Worm (Caenorhabditis elegans) whole organism, L2 larva: ENCODE data around the gene C52E4.12.
A peak's percentile ranks its signal among the peaks of the same experiment; 100 is the strongest.

Experiments used
- C34F6.9 ChIP-seq: fragments of 150-350 bp; optimal IDR thresholded peaks from 2 replicates; lab custom pipeline; 2014; ENCODE audit warnings: missing biosample characterization, missing genetic modification characterization
- F13H6.1 ChIP-seq: sonication (generic microtip); optimal IDR thresholded peaks from 2 replicates; lab custom pipeline; 2016; ENCODE audit warnings: missing genetic modification characterization, missing compliant biosample characterization
- R02D3.7 ChIP-seq: fragments of 150-350 bp; optimal IDR thresholded peaks from 2 replicates; lab custom pipeline; 2014; ENCODE audit warnings: missing biosample characterization, missing genetic modification characterization
- Y55F3AM.14 ChIP-seq: fragments of 200-800 bp; sonication (Bioruptor generic); optimal IDR thresholded peaks from 2 replicates; lab custom pipeline; 2018; ENCODE audit warnings: mild to moderate bottlenecking, missing genetic modification characterization, missing compliant biosample characterization
- ZK546.5 ChIP-seq: sonication (generic microtip); optimal IDR thresholded peaks from 2 replicates; lab custom pipeline; 2017; ENCODE audit warnings: missing biosample characterization, missing genetic modification characterization
- alr-1 ChIP-seq: fragments of 150-350 bp; optimal IDR thresholded peaks from 2 replicates; lab custom pipeline; 2014; ENCODE audit warnings: missing biosample characterization, missing genetic modification characterization
- aly-2 ChIP-seq: fragments of 150-350 bp; optimal IDR thresholded peaks from 2 replicates; lab custom pipeline; 2014; ENCODE audit warnings: missing biosample characterization, missing genetic modification characterization
- ama-1 ChIP-seq: fragments of 150-350 bp; optimal IDR thresholded peaks from 2 replicates; lab custom pipeline; 2018; ENCODE audit warnings: inconsistent platforms
- ceh-82 ChIP-seq: fragments of 150-350 bp; optimal IDR thresholded peaks from 2 replicates; lab custom pipeline; 2014; ENCODE audit warnings: missing biosample characterization, missing genetic modification characterization
- crh-2 ChIP-seq: sonication (generic microtip); optimal IDR thresholded peaks from 2 replicates; lab custom pipeline; 2017; ENCODE audit warnings: missing biosample characterization, missing genetic modification characterization
- dmd-4 ChIP-seq: sonication (generic microtip); optimal IDR thresholded peaks from 2 replicates; lab custom pipeline; 2017; ENCODE audit warnings: missing biosample characterization, missing genetic modification characterization
- egl-27 ChIP-seq: sonication (generic microtip); optimal IDR thresholded peaks from 3 replicates; lab custom pipeline; 2017; ENCODE audit warnings: missing biosample characterization, missing genetic modification reagents, missing genetic modification characterization
- elt-1 ChIP-seq: fragments of 150-350 bp; optimal IDR thresholded peaks from 2 replicates; lab custom pipeline; 2014; ENCODE audit warnings: missing biosample characterization, missing genetic modification characterization
- elt-3 ChIP-seq: sonication (generic microtip); optimal IDR thresholded peaks from 2 replicates; lab custom pipeline; 2017; ENCODE audit warnings: missing biosample characterization, missing genetic modification characterization
- gmeb-1 ChIP-seq: fragments of 150-350 bp; optimal IDR thresholded peaks from 2 replicates; lab custom pipeline; 2014; ENCODE audit warnings: missing biosample characterization, missing genetic modification characterization
- lin-11 ChIP-seq: fragments of 150-350 bp; sonication (generic microtip); optimal IDR thresholded peaks from 2 replicates; lab custom pipeline; 2014; ENCODE audit warnings: missing biosample characterization, missing genetic modification characterization, inconsistent platforms, mixed read lengths
- lin-13 ChIP-seq: fragments of 150-350 bp; optimal IDR thresholded peaks from 2 replicates; lab custom pipeline; 2014; ENCODE audit warnings: missing biosample characterization, missing genetic modification reagents, missing genetic modification characterization
- lin-39 ChIP-seq: fragments of 150-350 bp; optimal IDR thresholded peaks from 2 replicates; lab custom pipeline; 2014; ENCODE audit warnings: missing biosample characterization, missing genetic modification reagents, missing genetic modification characterization
- lsy-2 ChIP-seq, 2 experiments: fragments of 150-350 bp in 1 of 2; sonication (generic microtip) in 1 of 2; optimal IDR thresholded peaks; 2 replicates each; lab custom pipeline; 2014 to 2017; ENCODE audit warnings: missing biosample characterization in 2 of 2, missing genetic modification characterization in 2 of 2
- mab-5 ChIP-seq: fragments of 150-350 bp; optimal IDR thresholded peaks from 2 replicates; lab custom pipeline; 2014; ENCODE audit warnings: missing biosample characterization, missing genetic modification characterization
- mbf-1 ChIP-seq: sonication (generic microtip); optimal IDR thresholded peaks from 2 replicates; lab custom pipeline; 2017; ENCODE audit warnings: missing biosample characterization, missing genetic modification characterization
- nhr-12 ChIP-seq: fragments of 150-350 bp; optimal IDR thresholded peaks from 2 replicates; lab custom pipeline; 2014; ENCODE audit warnings: missing biosample characterization, missing genetic modification characterization
- nhr-129 ChIP-seq: fragments of 150-350 bp; optimal IDR thresholded peaks from 2 replicates; lab custom pipeline; 2014; ENCODE audit warnings: missing biosample characterization, missing genetic modification characterization
- nhr-21 ChIP-seq: fragments of 150-350 bp; optimal IDR thresholded peaks from 2 replicates; lab custom pipeline; 2014; ENCODE audit warnings: missing biosample characterization, missing genetic modification characterization
- nhr-23 ChIP-seq: fragments of 150-350 bp; optimal IDR thresholded peaks from 2 replicates; lab custom pipeline; 2014; ENCODE audit warnings: missing biosample characterization, missing genetic modification reagents, missing genetic modification characterization
- nhr-237 ChIP-seq: fragments of 150-350 bp; optimal IDR thresholded peaks from 2 replicates; lab custom pipeline; 2014; ENCODE audit warnings: missing biosample characterization, missing genetic modification characterization
- nhr-25 ChIP-seq: fragments of 150-350 bp; sonication (generic microtip); optimal IDR thresholded peaks from 3 replicates; lab custom pipeline; 2014; ENCODE audit warnings: missing biosample characterization, missing genetic modification characterization
- nhr-6 ChIP-seq: fragments of 150-350 bp; optimal IDR thresholded peaks from 2 replicates; lab custom pipeline; 2014; ENCODE audit warnings: missing biosample characterization, missing genetic modification characterization
- nhr-77 ChIP-seq: fragments of 150-350 bp; optimal IDR thresholded peaks from 2 replicates; lab custom pipeline; 2014; ENCODE audit warnings: missing biosample characterization, missing genetic modification characterization
- peb-1 ChIP-seq: fragments of 150-350 bp; optimal IDR thresholded peaks from 2 replicates; lab custom pipeline; 2014; ENCODE audit warnings: missing biosample characterization, missing genetic modification characterization
- sem-4 ChIP-seq: fragments of 150-350 bp; optimal IDR thresholded peaks from 2 replicates; lab custom pipeline; 2014; ENCODE audit warnings: missing biosample characterization, missing genetic modification reagents, missing genetic modification characterization
- skn-1 ChIP-seq: sonication (generic microtip); optimal IDR thresholded peaks from 2 replicates; lab custom pipeline; 2017; ENCODE audit warnings: missing biosample characterization, missing genetic modification characterization
- sma-3 ChIP-seq: sonication (generic microtip); optimal IDR thresholded peaks from 2 replicates; lab custom pipeline; 2016; ENCODE audit warnings: missing genetic modification reagents, missing genetic modification characterization, missing compliant biosample characterization
- sma-9 ChIP-seq, 2 experiments: fragments of 150-350 bp in 1 of 2; sonication (generic microtip) in 1 of 2; optimal IDR thresholded peaks; 2 replicates each; lab custom pipeline; 2014 to 2016; ENCODE audit warnings: missing genetic modification characterization in 2 of 2, mild to moderate bottlenecking in 1 of 2, missing biosample characterization in 1 of 2, missing compliant biosample characterization in 1 of 2, missing genetic modification reagents in 1 of 2, moderate library complexity in 1 of 2
- snpc-4 ChIP-seq: fragments of 150-350 bp; optimal IDR thresholded peaks from 2 replicates; lab custom pipeline; 2014; ENCODE audit warnings: missing biosample characterization, missing genetic modification characterization
- unc-55 ChIP-seq: fragments of 150-350 bp; sonication (generic microtip); optimal IDR thresholded peaks from 3 replicates; lab custom pipeline; 2014; ENCODE audit warnings: missing biosample characterization, missing genetic modification reagents, missing genetic modification characterization
- unc-62 ChIP-seq: fragments of 150-350 bp; optimal IDR thresholded peaks from 2 replicates; lab custom pipeline; 2014; ENCODE audit warnings: missing biosample characterization, missing genetic modification reagents, missing genetic modification characterization
- zag-1 ChIP-seq: fragments of 150-350 bp; optimal IDR thresholded peaks from 2 replicates; lab custom pipeline; 2014; ENCODE audit warnings: missing biosample characterization, missing genetic modification characterization
- ztf-1 ChIP-seq: fragments of 200-800 bp; sonication (Bioruptor generic); conservative IDR thresholded peaks from 2 replicates; pipeline ENCODE4 v1.3.6; 2022; ENCODE audit warnings: missing genetic modification characterization, missing compliant biosample characterization
- ztf-4 ChIP-seq: fragments of 150-350 bp; optimal IDR thresholded peaks from 2 replicates; lab custom pipeline; 2014; ENCODE audit warnings: missing biosample characterization, missing genetic modification characterization

The C52E4.12 gene

ce11 chrV:12037889-12038288, 41.9 kb downstream of the C52E4.12 start:
- TF ChIP-seq ztf-4 (tag; lab: Kevin White, UChicago) (peak; percentile 4), sma-9 (GFP tag; optimal IDR thresholded peaks at IDR 0.05; lab: Kevin White, UChicago) (no peak), sma-9 (tag; optimal IDR thresholded peaks at IDR 0.05; lab: Kevin White, UChicago) (no peak), unc-62 (GFP tag; lab: Kevin White, UChicago) (no peak), nhr-21 (tag; lab: Kevin White, UChicago) (no peak), nhr-25 (tag; lab: Kevin White, UChicago) (no peak), gmeb-1 (no peak)

ce11 chrV:12038317-12038716, 42.4 kb downstream of the C52E4.12 start:
- peak; percentile 2 for TF ChIP-seq Y55F3AM.14 (GFP tag; lab: Kevin White, UChicago)
- TF ChIP-seq dmd-4 (tag; lab: Kevin White, UChicago), result no peak
- no peak for TF ChIP-seq gmeb-1
- no peak for TF ChIP-seq alr-1
- no peak for TF ChIP-seq nhr-77 (tag; lab: Kevin White, UChicago)
- TF ChIP-seq unc-55 (GFP tag; lab: Kevin White, UChicago), result peak; percentile 59
- peak; percentile 11 for TF ChIP-seq nhr-129 (tag; lab: Kevin White, UChicago)

ce11 chrV:12038783-12039182, 42.8 kb downstream of the C52E4.12 start:
- TF ChIP-seq ZK546.5 (tag; lab: Kevin White, UChicago) (no peak), crh-2 (no peak), nhr-23 (tag; lab: Kevin White, UChicago) (no peak), nhr-21 (tag; lab: Kevin White, UChicago) (no peak), lsy-2 (tag; optimal IDR thresholded peaks at IDR 0.05; lab: Kevin White, UChicago) (no peak), zag-1 (tag; lab: Kevin White, UChicago) (no peak), lin-11 (tag; lab: Kevin White, UChicago) (peak; percentile 32), mab-5 (no peak), nhr-6 (tag; lab: Kevin White, UChicago) (no peak), unc-62 (GFP tag; lab: Kevin White, UChicago) (no peak), unc-55 (GFP tag; lab: Kevin White, UChicago) (peak; percentile 12), F13H6.1 (tag; lab: Kevin White, UChicago) (peak; percentile 7), lin-39 (tag; lab: Kevin White, UChicago) (no peak), elt-3 (tag; lab: Kevin White, UChicago) (no peak), C34F6.9 (tag; lab: Kevin White, UChicago) (peak; percentile 33), nhr-237 (tag; lab: Kevin White, UChicago) (no peak), ama-1 (lab: Kevin White, UChicago) (peak; percentile 65), nhr-129 (tag; lab: Kevin White, UChicago) (peak; percentile 29), gmeb-1 (no peak), dmd-4 (tag; lab: Kevin White, UChicago) (no peak), sma-3 (no peak)

ce11 chrV:12039755-12040154, 43.8 kb downstream of the C52E4.12 start:
- TF ChIP-seq nhr-25 (tag; lab: Kevin White, UChicago) (peak; percentile 24), snpc-4 (tag; lab: Kevin White, UChicago) (no peak)

- no peak for TF ChIP-seq nhr-77 (tag; lab: Kevin White, UChicago)
- TF ChIP-seq mbf-1 (tag; lab: Kevin White, UChicago), result no peak
- peak; percentile 66 for TF ChIP-seq sma-3
- peak; percentile 48 for TF ChIP-seq nhr-129 (tag; lab: Kevin White, UChicago)
- TF ChIP-seq ceh-82 (tag; lab: Kevin White, UChicago), result no peak
- TF ChIP-seq dmd-4 (tag; lab: Kevin White, UChicago), result no peak
- no peak for TF ChIP-seq ama-1 (lab: Kevin White, UChicago)
- TF ChIP-seq skn-1 (tag; lab: Kevin White, UChicago), result no peak
- no peak for TF ChIP-seq ztf-1 (GFP tag; lab: Robert Waterston, UW)
- no peak for TF ChIP-seq peb-1 (tag; lab: Kevin White, UChicago)
- TF ChIP-seq elt-1 (tag; lab: Kevin White, UChicago), result no peak
- TF ChIP-seq ZK546.5 (tag; lab: Kevin White, UChicago), result no peak
- no peak for TF ChIP-seq Y55F3AM.14 (GFP tag; lab: Kevin White, UChicago)
- no peak for TF ChIP-seq elt-3 (tag; lab: Kevin White, UChicago)
- TF ChIP-seq snpc-4 (tag; lab: Kevin White, UChicago), result no peak
- TF ChIP-seq mab-5, result no peak
- no peak for TF ChIP-seq nhr-23 (tag; lab: Kevin White, UChicago)
- no peak for TF ChIP-seq R02D3.7 (tag; lab: Kevin White, UChicago)
- no peak for TF ChIP-seq lsy-2 (tag; optimal IDR thresholded peaks at IDR 0.05; lab: Kevin White, UChicago)
- no peak for TF ChIP-seq egl-27 (tag; lab: Kevin White, UChicago)
- no peak for TF ChIP-seq nhr-6 (tag; lab: Kevin White, UChicago)
- TF ChIP-seq gmeb-1, result peak; percentile 90
- peak; percentile 67 for TF ChIP-seq C34F6.9 (tag; lab: Kevin White, UChicago)
- TF ChIP-seq sma-9 (GFP tag; optimal IDR thresholded peaks at IDR 0.05; lab: Kevin White, UChicago), result no peak
- no peak for TF ChIP-seq sma-9 (tag; optimal IDR thresholded peaks at IDR 0.05; lab: Kevin White, UChicago)
- TF ChIP-seq sem-4 (tag; lab: Kevin White, UChicago), result no peak
- TF ChIP-seq aly-2, result no peak
- no peak for TF ChIP-seq F13H6.1 (tag; lab: Kevin White, UChicago)
- TF ChIP-seq lin-13 (GFP tag; lab: Kevin White, UChicago), result peak; percentile 45
- TF ChIP-seq nhr-21 (tag; lab: Kevin White, UChicago), result no peak
- TF ChIP-seq nhr-12 (tag; lab: Kevin White, UChicago), result no peak
- peak; percentile 41 for TF ChIP-seq crh-2
- TF ChIP-seq unc-55 (GFP tag; lab: Kevin White, UChicago), result peak; percentile 79
These were observed 45.1 kb downstream of the C52E4.12 start, which contains the start of the genes kup-1 and F10C2.4 for ce11 chrV:12040823-12041606. Gene kup-1 (minus strand): TSS chrV:12040873. Gene F10C2.4 (plus strand): TSS chrV:12041556.
